Fruit fly (Drosophila melanogaster) whole organism, embryonic: ENCODE data around the gene Rbm13.
A peak's percentile ranks its signal among the peaks of the same experiment; 100 is the strongest.

Source experiments
- Aef1 ChIP-seq: fragments of 200-800 bp; sonication (Bioruptor generic); IDR thresholded peaks from 3 replicates; pipeline ENCODE4 v1.3.6; 2022; ENCODE audit warnings: missing biosample characterization, missing genetic modification characterization
- Bteb2 ChIP-seq: fragments of 200-800 bp; sonication (Bioruptor generic); optimal IDR thresholded peaks from 2 replicates; lab custom pipeline; 2016; ENCODE audit warnings: missing biosample characterization, missing genetic modification characterization
- CG10267 ChIP-seq: fragments of 200-800 bp; sonication (Bioruptor generic); optimal IDR thresholded peaks from 2 replicates; lab custom pipeline; 2018; ENCODE audit warnings: missing biosample characterization, mild to moderate bottlenecking, missing genetic modification characterization, moderate library complexity
- CG10654 ChIP-seq: fragments of 200-800 bp; sonication (Bioruptor generic); optimal IDR thresholded peaks from 2 replicates; lab custom pipeline; 2016; ENCODE audit warnings: missing biosample characterization, missing genetic modification characterization
- CG11456 ChIP-seq: fragments of 200-800 bp; sonication (Bioruptor generic); IDR thresholded peaks from 3 replicates; pipeline ENCODE4 v1.3.6; 2022; ENCODE audit warnings: missing biosample characterization, missing genetic modification characterization
- CG11560 ChIP-seq: fragments of 200-800 bp; sonication (Bioruptor generic); IDR thresholded peaks from 3 replicates; pipeline ENCODE4 v1.3.6; 2022; ENCODE audit warnings: missing biosample characterization, missing genetic modification characterization
- CG12659 ChIP-seq: fragments of 200-800 bp; sonication (Bioruptor generic); optimal IDR thresholded peaks from 3 replicates; lab custom pipeline; 2017; ENCODE audit warnings: mild to moderate bottlenecking, missing biosample characterization, missing genetic modification reagents, missing genetic modification characterization
- CG13624 ChIP-seq: fragments of 200-800 bp; sonication (Bioruptor generic); optimal IDR thresholded peaks from 2 replicates; lab custom pipeline; 2016; ENCODE audit warnings: missing biosample characterization, missing genetic modification characterization
- CG13775 ChIP-seq: fragments of 200-800 bp; sonication (Bioruptor generic); optimal IDR thresholded peaks from 3 replicates; lab custom pipeline; 2017; ENCODE audit warnings: missing biosample characterization, mild to moderate bottlenecking, missing genetic modification characterization
- CG14965 ChIP-seq: fragments of 200-800 bp; sonication (Bioruptor generic); optimal IDR thresholded peaks from 2 replicates; lab custom pipeline; 2016; ENCODE audit warnings: missing biosample characterization, missing genetic modification characterization, borderline replicate concordance
- CG15073 ChIP-seq: fragments of 200-800 bp; sonication (Bioruptor generic); optimal IDR thresholded peaks from 2 replicates; lab custom pipeline; 2016; ENCODE audit warnings: missing biosample characterization, missing genetic modification characterization
- CG15601 ChIP-seq: fragments of 200-800 bp; sonication (Bioruptor generic); optimal IDR thresholded peaks from 3 replicates; lab custom pipeline; 2019; ENCODE audit warnings: missing biosample characterization, mild to moderate bottlenecking, missing genetic modification characterization, moderate library complexity
- CG18764 ChIP-seq: fragments of 200-800 bp; sonication (Bioruptor generic); optimal IDR thresholded peaks from 3 replicates; lab custom pipeline; 2016; ENCODE audit warnings: missing biosample characterization, missing genetic modification characterization
- CG2116 ChIP-seq: fragments of 200-800 bp; sonication (Bioruptor generic); optimal IDR thresholded peaks from 3 replicates; lab custom pipeline; 2018; ENCODE audit warnings: missing biosample characterization, mild to moderate bottlenecking, missing genetic modification characterization
- CG2875 ChIP-seq: fragments of 200-800 bp; sonication (Bioruptor generic); optimal IDR thresholded peaks from 2 replicates; lab custom pipeline; 2017; ENCODE audit warnings: missing biosample characterization, mild to moderate bottlenecking, missing genetic modification characterization, missing genetic modification reagents
- CG32532 ChIP-seq: fragments of 200-800 bp; sonication (Bioruptor generic); IDR thresholded peaks from 2 replicates; pipeline ENCODE4 v1.3.6; 2022; ENCODE audit warnings: missing biosample characterization, missing genetic modification characterization
- CG6689 ChIP-seq: fragments of 200-800 bp; sonication (Bioruptor generic); IDR thresholded peaks from 2 replicates; pipeline ENCODE4 v1.3.6; 2022; ENCODE audit warnings: missing biosample characterization, missing genetic modification characterization
- CG7963 ChIP-seq: fragments of 200-800 bp; sonication (Bioruptor generic); IDR thresholded peaks from 3 replicates; pipeline ENCODE4 v1.3.6; 2022; ENCODE audit warnings: missing biosample characterization, missing genetic modification characterization; ENCODE audit not compliant: partially characterized antibody
- CG8089 ChIP-seq: fragments of 200-800 bp; sonication (Bioruptor generic); optimal IDR thresholded peaks from 3 replicates; lab custom pipeline; 2016; ENCODE audit warnings: missing biosample characterization, missing genetic modification characterization
- CG8359 ChIP-seq: fragments of 200-800 bp; sonication (Bioruptor generic); optimal IDR thresholded peaks from 2 replicates; lab custom pipeline; 2017; ENCODE audit warnings: missing biosample characterization, mild to moderate bottlenecking, missing genetic modification characterization, borderline replicate concordance
- CHES-1-like ChIP-seq: fragments of 200-800 bp; sonication (Bioruptor generic); optimal IDR thresholded peaks from 2 replicates; lab custom pipeline; 2016; ENCODE audit warnings: missing biosample characterization, missing genetic modification characterization
- Deaf1 ChIP-seq: fragments of 200-800 bp; optimal IDR thresholded peaks from 3 replicates; lab custom pipeline; 2019; ENCODE audit warnings: missing biosample characterization, mild to moderate bottlenecking, missing genetic modification characterization, moderate library complexity
- Doc3 ChIP-seq: fragments of 200-800 bp; sonication (Bioruptor generic); IDR thresholded peaks from 3 replicates; pipeline ENCODE4 v1.3.6; 2022; ENCODE audit warnings: missing biosample characterization, missing genetic modification characterization; ENCODE audit not compliant: partially characterized antibody
- Elba2 ChIP-seq: fragments of 200-800 bp; sonication (Bioruptor generic); optimal IDR thresholded peaks from 3 replicates; lab custom pipeline; 2016; ENCODE audit warnings: missing biosample characterization, missing genetic modification characterization
- Fer2 ChIP-seq: fragments of 200-800 bp; sonication (Bioruptor generic); optimal IDR thresholded peaks from 2 replicates; lab custom pipeline; 2018; ENCODE audit warnings: missing biosample characterization, mild to moderate bottlenecking, missing genetic modification characterization, moderate library complexity
- Fer3 ChIP-seq: fragments of 200-800 bp; sonication (Bioruptor generic); optimal IDR thresholded peaks from 2 replicates; lab custom pipeline; 2018; ENCODE audit warnings: missing biosample characterization, mild to moderate bottlenecking, missing genetic modification characterization, moderate library complexity
- Hmx ChIP-seq: fragments of 200-800 bp; sonication (Bioruptor generic); optimal IDR thresholded peaks from 2 replicates; lab custom pipeline; 2016; ENCODE audit warnings: missing biosample characterization, missing genetic modification characterization
- Max ChIP-seq: fragments of 200-800 bp; sonication (Bioruptor generic); optimal IDR thresholded peaks from 2 replicates; lab custom pipeline; 2016; ENCODE audit warnings: missing biosample characterization, mild to moderate bottlenecking, missing genetic modification characterization
- Nf-YA ChIP-seq: fragments of 200-800 bp; sonication (Bioruptor generic); IDR thresholded peaks from 2 replicates; pipeline ENCODE4 v1.3.6; 2022; ENCODE audit warnings: missing biosample characterization, missing genetic modification characterization
- NfI ChIP-seq: fragments of 200-800 bp; sonication (Bioruptor generic); optimal IDR thresholded peaks from 3 replicates; lab custom pipeline; 2018; ENCODE audit warnings: missing biosample characterization, mild to moderate bottlenecking, missing genetic modification characterization, moderate library complexity
- Pdp1 ChIP-seq, 2 experiments: fragments of 200-800 bp; sonication (Bioruptor generic); optimal IDR thresholded peaks; 3 replicates each; lab custom pipeline; 2016; ENCODE audit warnings: missing biosample characterization in 2 of 2, missing genetic modification characterization in 2 of 2, mild to moderate bottlenecking in 1 of 2, moderate library complexity in 1 of 2
- Sox100B ChIP-seq: fragments of 200-800 bp; sonication (Bioruptor generic); optimal IDR thresholded peaks from 3 replicates; lab custom pipeline; 2018; ENCODE audit warnings: missing biosample characterization, mild to moderate bottlenecking, missing genetic modification characterization
- ase ChIP-seq: fragments of 200-800 bp; sonication (Bioruptor generic); IDR thresholded peaks from 3 replicates; pipeline ENCODE4 v1.3.6; 2022; ENCODE audit warnings: missing biosample characterization, missing genetic modification characterization
- chinmo ChIP-seq: fragments of 200-800 bp; sonication (Bioruptor generic); IDR thresholded peaks from 4 replicates; pipeline ENCODE4 v1.3.6; 2022; ENCODE audit warnings: missing biosample characterization, missing genetic modification characterization; ENCODE audit not compliant: partially characterized antibody
- crol ChIP-seq: fragments of 200-800 bp; sonication (Bioruptor generic); IDR thresholded peaks from 2 replicates; pipeline ENCODE4 v1.3.6; 2022; ENCODE audit warnings: missing biosample characterization, missing genetic modification characterization
- fd3F ChIP-seq: fragments of 200-800 bp; sonication (Bioruptor generic); optimal IDR thresholded peaks from 2 replicates; lab custom pipeline; 2018; ENCODE audit warnings: missing biosample characterization, mild to moderate bottlenecking, missing genetic modification characterization, moderate library complexity
- fu2 ChIP-seq: fragments of 200-800 bp; sonication (Bioruptor generic); optimal IDR thresholded peaks from 2 replicates; lab custom pipeline; 2016; ENCODE audit warnings: missing biosample characterization, missing genetic modification characterization
- jigr1 ChIP-seq: fragments of 200-800 bp; sonication (Bioruptor generic); IDR thresholded peaks from 3 replicates; pipeline ENCODE4 v1.3.6; 2022; ENCODE audit warnings: missing biosample characterization, missing genetic modification characterization
- mam ChIP-seq: fragments of 200-800 bp; sonication (Bioruptor generic); optimal IDR thresholded peaks from 3 replicates; lab custom pipeline; 2016; ENCODE audit warnings: missing biosample characterization, missing genetic modification characterization
- nerfin-2 ChIP-seq: fragments of 200-800 bp; sonication (Bioruptor generic); IDR thresholded peaks from 2 replicates; pipeline ENCODE4 v1.3.6; 2022; ENCODE audit warnings: missing biosample characterization, missing genetic modification characterization; ENCODE audit not compliant: partially characterized antibody
- peb ChIP-seq: fragments of 200-800 bp; sonication (Bioruptor generic); IDR thresholded peaks from 2 replicates; pipeline ENCODE4 v1.3.6; 2022; ENCODE audit warnings: missing biosample characterization, missing genetic modification characterization
- rib ChIP-seq: fragments of 200-800 bp; sonication (Bioruptor generic); IDR thresholded peaks from 2 replicates; pipeline ENCODE4 v1.3.6; 2022; ENCODE audit warnings: missing biosample characterization, missing genetic modification characterization
- run ChIP-seq: fragments of 200-800 bp; sonication (Bioruptor generic); optimal IDR thresholded peaks from 3 replicates; lab custom pipeline; 2018; ENCODE audit warnings: missing biosample characterization, mild to moderate bottlenecking, missing genetic modification characterization
- scrt ChIP-seq: fragments of 200-800 bp; sonication (Bioruptor generic); optimal IDR thresholded peaks from 2 replicates; lab custom pipeline; 2018; ENCODE audit warnings: missing biosample characterization, mild to moderate bottlenecking, missing genetic modification characterization, moderate library complexity
- sob ChIP-seq: fragments of 200-800 bp; sonication (Bioruptor generic); IDR thresholded peaks from 2 replicates; pipeline ENCODE4 v1.3.6; 2022; ENCODE audit warnings: missing biosample characterization, missing genetic modification characterization
- unpg ChIP-seq: fragments of 200-800 bp; sonication (Bioruptor generic); optimal IDR thresholded peaks from 3 replicates; lab custom pipeline; 2018; ENCODE audit warnings: missing biosample characterization, mild to moderate bottlenecking, missing genetic modification characterization, moderate library complexity
- vnd ChIP-seq: fragments of 200-800 bp; sonication (Bioruptor generic); IDR thresholded peaks from 3 replicates; pipeline ENCODE4 v1.3.6; 2022; ENCODE audit warnings: missing biosample characterization, missing genetic modification characterization; ENCODE audit not compliant: partially characterized antibody
- z ChIP-seq: fragments of 200-800 bp; sonication (Bioruptor generic); IDR thresholded peaks from 3 replicates; pipeline ENCODE4 v1.3.6; 2022; ENCODE audit warnings: missing biosample characterization, missing genetic modification characterization
- zfh2 ChIP-seq: fragments of 200-800 bp; sonication (Bioruptor generic); optimal IDR thresholded peaks from 2 replicates; lab custom pipeline; 2016; ENCODE audit warnings: missing biosample characterization, missing genetic modification characterization

Gene Rbm13

DNA sequence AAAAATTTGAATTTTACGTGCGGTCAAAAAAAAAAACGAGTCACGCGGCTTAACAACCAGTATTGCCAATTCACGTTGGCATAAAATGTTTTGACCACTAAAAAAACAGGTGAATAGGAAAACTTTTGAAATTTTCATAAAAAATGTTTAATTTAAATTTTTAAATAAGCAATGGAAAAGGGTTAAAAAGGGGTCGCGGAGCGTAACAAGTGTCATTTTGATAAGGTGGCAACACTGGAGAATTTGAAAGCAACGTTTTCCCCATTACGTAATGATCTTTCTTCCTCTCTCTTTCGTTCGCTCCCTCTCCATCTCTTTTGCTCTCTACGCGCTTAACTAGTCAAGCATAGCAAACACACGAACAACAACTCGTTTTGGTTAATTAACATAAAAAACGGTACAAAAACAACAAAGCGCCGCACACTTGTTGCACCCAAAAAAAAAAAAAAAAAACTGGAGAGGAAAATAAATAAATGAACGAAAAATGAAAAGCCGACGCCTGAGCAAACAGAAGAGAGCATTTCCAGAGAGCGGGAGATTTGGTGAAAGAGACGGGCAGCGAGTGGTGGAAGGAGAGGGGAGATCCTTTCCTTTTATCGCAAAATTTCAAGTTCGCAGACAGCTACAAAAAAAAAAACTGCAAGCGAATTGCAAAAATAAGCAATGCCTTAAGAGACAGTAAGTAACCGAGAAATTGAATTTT, 7.0 kb upstream of the Rbm13 start (continued):
- TF ChIP-seq nerfin-2 (GFP tag; lab: Robert Waterston, UW) (no peak), z (GFP tag; lab: Robert Waterston, UW) (peak; percentile 62; the same call in 1 of the 3 replicates), CHES-1-like (GFP tag; lab: Kevin White, UChicago) (no peak), CG13624 (peak; percentile 47), Pdp1 (GFP tag; optimal IDR thresholded peaks at IDR 0.05; lab: Kevin White, UChicago) (peak; percentile 57 to 96), CG10267 (tag; lab: Kevin White, UChicago) (peak; percentile 68), CG18764 (GFP tag; lab: Kevin White, UChicago) (peak; percentile 71), CG10654 (peak; percentile 58), CG14965 (GFP tag; lab: Kevin White, UChicago) (no peak), ase (peak; percentile 76; the same call in 2 of the 3 replicates), Elba2 (GFP tag; lab: Kevin White, UChicago) (no peak), crol (no peak), CG15601 (tag; lab: Kevin White, UChicago) (peak; percentile 87), Max (GFP tag; lab: Kevin White, UChicago) (peak; percentile 65), rib (GFP tag; lab: Robert Waterston, UW) (no peak), scrt (GFP tag; lab: Kevin White, UChicago) (peak; percentile 74), Doc3 (no peak), CG6689 (GFP tag; lab: Robert Waterston, UW) (peak; percentile 78), CG15073 (GFP tag; lab: Kevin White, UChicago) (peak; percentile 5), CG32532 (GFP tag; lab: Robert Waterston, UW) (peak; percentile 68; the same call in 1 of the 2 replicates), Nf-YA (GFP tag; lab: Robert Waterston, UW) (peak; percentile 66), CG12659 (GFP tag; lab: Kevin White, UChicago) (peak; percentile 66), Fer2 (tag; lab: Kevin White, UChicago) (no peak), fd3F (GFP tag; lab: Kevin White, UChicago) (no peak), CG11560 (tag; lab: Robert Waterston, UW) (no peak), sob (GFP tag; lab: Robert Waterston, UW) (peak; percentile 67), Aef1 (GFP tag; lab: Robert Waterston, UW) (peak; percentile 62), Deaf1 (peak; percentile 19), run (tag; lab: Kevin White, UChicago) (peak; percentile 90), CG11456 (peak; percentile 68; the same call in 1 of the 3 replicates), peb (GFP tag; lab: Robert Waterston, UW) (peak; percentile 64), CG13775 (GFP tag; lab: Kevin White, UChicago) (peak; percentile 61), fu2 (no peak), CG2875 (GFP tag; lab: Kevin White, UChicago) (peak; percentile 81), mam (peak; percentile 50), CG8089 (peak; percentile 19), Bteb2 (GFP tag; lab: Kevin White, UChicago) (peak; percentile 50), Hmx (peak; percentile 33), CG8359 (GFP tag; lab: Kevin White, UChicago) (peak; percentile 52), Sox100B (GFP tag; lab: Kevin White, UChicago) (peak; percentile 82), chinmo (GFP tag; lab: Robert Waterston, UW) (0 out of 4 replicates have a peak, but pooled peaks have one; percentile 36), zfh2 (GFP tag; lab: Kevin White, UChicago) (peak; percentile 41), CG7963 (GFP tag; lab: Robert Waterston, UW) (no peak), NfI (GFP tag; lab: Kevin White, UChicago) (peak; percentile 73), Fer3 (peak; percentile 63), CG2116 (GFP tag; lab: Kevin White, UChicago) (peak; percentile 25), jigr1 (GFP tag; lab: Robert Waterston, UW) (no peak), vnd (GFP tag; lab: Robert Waterston, UW) (no peak), unpg (GFP tag; lab: Kevin White, UChicago) (peak; percentile 87)
